Worm (Caenorhabditis elegans): Measurements from ENCODE around the gene Y46G5A.39.

- no peak for TF ChIP-seq ccch-3 (GFP tag; optimal IDR thresholded peaks at IDR 0.05)
- no peak for TF ChIP-seq tbp1 (GFP tag; optimal IDR thresholded peaks at IDR 0.05)
- no peak for TF ChIP-seq cebp-1 (GFP tag; IDR thresholded peaks at IDR 0.05)
- no peak for TF ChIP-seq cebp-1 (tag; optimal IDR thresholded peaks at IDR 0.05)
- TF ChIP-seq dpff-1 (tag; optimal IDR thresholded peaks at IDR 0.05) = no peak
- TF ChIP-seq C06A6.2 (GFP tag; conservative IDR thresholded peaks at IDR 0.05) = no peak
- TF ChIP-seq B0035.1 (tag; optimal IDR thresholded peaks at IDR 0.05) = no peak
- no peak for TF ChIP-seq ceh-27 (GFP tag; optimal IDR thresholded peaks at IDR 0.05)
- TF ChIP-seq ZK185.1 (tag; optimal IDR thresholded peaks at IDR 0.05; ENCODE audit: poor library complexity, severe bottlenecking) = no peak
- no peak for TF ChIP-seq F39B2.1 (GFP tag; IDR thresholded peaks at IDR 0.05)
- no peak for TF ChIP-seq egl-18 (GFP tag; IDR thresholded peaks at IDR 0.05)
- no peak for TF ChIP-seq mes-4 (tag; optimal IDR thresholded peaks at IDR 0.05)
- no peak for TF ChIP-seq lsy-27 (tag; optimal IDR thresholded peaks at IDR 0.05; ENCODE audit: borderline replicate concordance, insufficient read depth)
- no peak for TF ChIP-seq snpc-4 (GFP tag; optimal IDR thresholded peaks at IDR 0.05)
- no peak for TF ChIP-seq snpc-4 (tag; optimal IDR thresholded peaks at IDR 0.05)
- no peak for TF ChIP-seq hmg-20 (GFP tag; IDR thresholded peaks at IDR 0.05)
Observed at ce11 chrII:12727871-12728270, 25.8 kb downstream of the Y46G5A.39 start.

Data from whole organism, young adult.